Fruit fly (Drosophila melanogaster): Measurements from ENCODE around the gene Cyp313a4.

The Cyp313a4 gene

DNA sequence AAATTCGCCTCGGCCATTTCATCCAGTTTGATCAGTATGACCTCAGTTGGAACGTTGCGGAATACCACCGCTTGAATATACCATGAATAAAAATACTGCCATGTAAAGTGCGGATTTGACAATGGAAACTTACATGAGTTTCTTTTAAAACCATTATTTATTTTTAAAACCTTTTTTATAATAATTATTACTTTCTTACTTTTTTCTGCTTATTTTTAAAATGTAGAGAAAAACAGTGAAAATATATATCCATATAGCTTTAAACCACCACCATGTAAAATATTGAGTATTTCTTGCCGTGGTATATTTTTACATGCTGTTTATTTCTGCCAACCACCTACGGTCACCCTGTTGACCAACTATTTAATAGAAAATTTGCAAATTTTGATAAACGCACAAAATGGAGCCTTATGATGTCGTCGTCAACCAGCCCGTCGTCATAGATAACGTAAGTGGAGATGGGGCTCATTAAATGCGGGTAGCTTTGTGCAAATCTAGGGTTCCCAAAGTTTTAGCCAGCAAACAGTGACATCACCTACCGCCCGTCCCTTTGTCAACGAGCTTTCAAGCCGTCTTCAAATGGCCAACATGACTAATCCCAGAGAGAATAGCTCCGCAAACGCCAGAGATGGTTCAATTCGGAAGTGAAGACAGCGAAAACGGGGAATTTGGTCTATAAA, 10.4 kb upstream of the Cyp313a4 start, which contains the start of gene Arp1:
TSS of gene Arp1 (plus strand) at position 322 of the 680 bp plus-strand sequence.
- TF ChIP-seq CG14655 (GFP tag; optimal IDR thresholded peaks at IDR 0.05): no peak
- TF ChIP-seq Ets98B (GFP tag; IDR thresholded peaks at IDR 0.05): no peak
- no peak for TF ChIP-seq Pif1A (GFP tag; optimal IDR thresholded peaks at IDR 0.05)
- TF ChIP-seq Pif1B (GFP tag; optimal IDR thresholded peaks at IDR 0.05): no peak
- no peak for TF ChIP-seq rn (GFP tag; IDR thresholded peaks at IDR 0.05)
- no peak for TF ChIP-seq D1 (tag; optimal IDR thresholded peaks at IDR 0.05)
- no peak for TF ChIP-seq CG12605 (GFP tag; IDR thresholded peaks at IDR 0.05)
- no peak for TF ChIP-seq CG17806 (tag; optimal IDR thresholded peaks at IDR 0.05)
- no peak for TF ChIP-seq CG34367 (tag; optimal IDR thresholded peaks at IDR 0.05)
- no peak for TF ChIP-seq CG10348 (GFP tag; IDR thresholded peaks at IDR 0.05)
- TF ChIP-seq Snoo (tag; optimal IDR thresholded peaks at IDR 0.05): no peak
- TF ChIP-seq CG9948 (tag; optimal IDR thresholded peaks at IDR 0.05): no peak
- TF ChIP-seq gl (tag; optimal IDR thresholded peaks at IDR 0.05): no peak
- no peak for TF ChIP-seq CG13204 (GFP tag; optimal IDR thresholded peaks at IDR 0.05)
- TF ChIP-seq CG32121 (GFP tag; IDR thresholded peaks at IDR 0.05): no peak
- no peak for TF ChIP-seq CG15710 (tag; optimal IDR thresholded peaks at IDR 0.05)
- TF ChIP-seq CG4496 (GFP tag; IDR thresholded peaks at IDR 0.05): no peak
- no peak for TF ChIP-seq fd96Ca (GFP tag; IDR thresholded peaks at IDR 0.05)
- TF ChIP-seq CG8301 (tag; optimal IDR thresholded peaks at IDR 0.05): no peak
- no peak for TF ChIP-seq EcR (GFP tag; optimal IDR thresholded peaks at IDR 0.05)

DNA sequence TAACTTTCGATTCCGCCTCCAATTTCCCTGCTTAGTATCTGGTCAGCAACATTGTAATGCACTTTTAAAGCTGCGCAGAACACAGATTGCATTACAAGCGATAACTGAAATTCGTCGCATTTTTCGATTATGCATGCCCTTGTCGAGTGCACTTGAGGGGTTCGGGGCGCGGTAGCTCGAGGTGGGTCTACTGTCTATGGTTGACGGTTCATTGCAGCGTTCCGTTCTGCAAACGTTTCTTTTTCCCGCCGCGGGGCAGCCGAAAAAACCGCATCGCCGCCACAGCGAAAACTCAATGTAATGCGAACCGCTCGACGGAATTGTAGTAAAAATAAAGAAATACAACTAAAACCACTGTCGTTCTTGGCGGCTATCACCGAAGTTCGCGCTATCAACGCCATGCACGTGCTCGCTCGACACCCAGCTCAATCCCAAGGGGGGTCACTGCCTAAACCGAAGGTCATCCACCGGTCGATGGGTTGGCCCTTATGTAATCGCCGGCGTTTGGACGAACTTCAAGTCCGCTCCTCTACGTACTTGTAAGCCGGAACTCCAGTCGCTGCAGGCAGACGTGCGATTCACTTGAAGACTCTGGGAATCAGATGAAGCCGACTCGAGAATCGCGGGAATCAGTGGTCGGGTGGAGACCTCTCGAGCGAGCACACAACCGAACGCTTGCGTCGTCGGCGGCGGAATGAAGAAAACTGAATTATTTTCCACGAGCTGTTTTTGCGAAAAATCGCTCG, 7.7 kb upstream of the Cyp313a4 start, which contains the start of gene kar:
TSS of gene kar (minus strand) at position 696 of the 746 bp plus-strand sequence.
- TF ChIP-seq CG32121 (GFP tag; IDR thresholded peaks at IDR 0.05) (no peak), CG8301 (tag; optimal IDR thresholded peaks at IDR 0.05) (no peak), Snoo (tag; optimal IDR thresholded peaks at IDR 0.05) (no peak), CG9948 (tag; optimal IDR thresholded peaks at IDR 0.05) (no peak), gl (tag; optimal IDR thresholded peaks at IDR 0.05) (no peak), Pif1B (GFP tag; optimal IDR thresholded peaks at IDR 0.05) (no peak), Pif1A (GFP tag; optimal IDR thresholded peaks at IDR 0.05) (no peak), CG17806 (tag; optimal IDR thresholded peaks at IDR 0.05) (no peak), CG4496 (GFP tag; IDR thresholded peaks at IDR 0.05) (no peak), CG34367 (tag; optimal IDR thresholded peaks at IDR 0.05) (no peak), CG15710 (tag; optimal IDR thresholded peaks at IDR 0.05) (no peak), EcR (GFP tag; optimal IDR thresholded peaks at IDR 0.05) (no peak), fd96Ca (GFP tag; IDR thresholded peaks at IDR 0.05) (no peak), CG13204 (GFP tag; optimal IDR thresholded peaks at IDR 0.05) (no peak), CG12605 (GFP tag; IDR thresholded peaks at IDR 0.05) (no peak), Ets98B (GFP tag; IDR thresholded peaks at IDR 0.05) (no peak), CG8159 (tag; optimal IDR thresholded peaks at IDR 0.05) (no peak), rn (GFP tag; IDR thresholded peaks at IDR 0.05) (no peak)

DNA sequence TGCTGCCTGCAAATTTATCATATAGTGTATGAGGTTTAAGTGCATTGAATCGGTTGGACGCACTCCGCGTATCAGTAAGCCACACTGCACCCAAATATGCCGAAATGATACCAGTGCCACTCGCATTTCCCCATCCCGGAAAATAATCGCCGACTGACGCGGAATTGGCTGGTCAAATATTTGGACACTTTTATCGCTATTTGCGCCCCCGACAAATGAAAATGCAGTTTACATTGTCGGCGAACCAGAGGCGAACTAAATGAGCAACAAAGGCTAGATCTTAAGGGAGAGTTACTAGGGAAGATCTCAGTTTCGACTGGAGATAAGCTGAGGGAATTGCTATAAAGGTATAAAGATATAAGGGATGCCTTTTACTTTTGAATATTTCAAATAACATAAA, 6.9 kb upstream of the Cyp313a4 start:
- TF ChIP-seq CG12605 (GFP tag; IDR thresholded peaks at IDR 0.05) (no peak), CG8159 (tag; optimal IDR thresholded peaks at IDR 0.05) (no peak), CG13204 (GFP tag; optimal IDR thresholded peaks at IDR 0.05) (no peak), Snoo (tag; optimal IDR thresholded peaks at IDR 0.05) (no peak), Pif1A (GFP tag; optimal IDR thresholded peaks at IDR 0.05) (no peak), fd96Ca (GFP tag; IDR thresholded peaks at IDR 0.05) (no peak), EcR (GFP tag; optimal IDR thresholded peaks at IDR 0.05) (no peak), CG10348 (GFP tag; IDR thresholded peaks at IDR 0.05) (no peak), CG15710 (tag; optimal IDR thresholded peaks at IDR 0.05) (no peak), rn (GFP tag; IDR thresholded peaks at IDR 0.05) (no peak), CG8301 (tag; optimal IDR thresholded peaks at IDR 0.05) (no peak), CG14655 (GFP tag; optimal IDR thresholded peaks at IDR 0.05) (no peak), D1 (tag; optimal IDR thresholded peaks at IDR 0.05) (no peak), gl (tag; optimal IDR thresholded peaks at IDR 0.05) (no peak), CG34367 (tag; optimal IDR thresholded peaks at IDR 0.05) (no peak), CG9948 (tag; optimal IDR thresholded peaks at IDR 0.05) (no peak), Pif1B (GFP tag; optimal IDR thresholded peaks at IDR 0.05) (no peak), CG17806 (tag; optimal IDR thresholded peaks at IDR 0.05) (no peak), Ets98B (GFP tag; IDR thresholded peaks at IDR 0.05) (no peak), CG32121 (GFP tag; IDR thresholded peaks at IDR 0.05) (no peak)

DNA sequence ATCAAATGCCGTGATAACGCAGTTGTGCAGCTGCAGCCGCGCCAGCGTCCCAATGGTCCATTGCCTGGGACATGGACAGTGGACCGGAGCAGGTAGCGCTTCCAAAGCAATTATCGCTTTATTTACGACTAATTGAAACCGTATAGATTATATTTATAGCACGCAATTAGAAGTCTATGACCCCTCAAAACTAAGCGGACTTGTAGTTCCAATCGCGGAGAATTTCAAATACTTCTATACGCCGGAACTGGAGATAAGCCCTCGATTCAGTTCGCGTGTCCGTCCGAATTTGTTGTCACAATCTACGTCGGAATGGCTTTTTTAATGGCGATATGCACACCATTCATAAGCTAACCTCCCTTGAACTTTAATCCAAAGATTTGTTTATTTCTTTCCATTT, 4.1 kb upstream of the Cyp313a4 start:
- TF ChIP-seq Pif1B (GFP tag; optimal IDR thresholded peaks at IDR 0.05): no peak
- TF ChIP-seq CG9948 (tag; optimal IDR thresholded peaks at IDR 0.05): no peak
- no peak for TF ChIP-seq D1 (tag; optimal IDR thresholded peaks at IDR 0.05)
- no peak for TF ChIP-seq gl (tag; optimal IDR thresholded peaks at IDR 0.05)
- no peak for TF ChIP-seq CG8301 (tag; optimal IDR thresholded peaks at IDR 0.05)
- TF ChIP-seq CG8159 (tag; optimal IDR thresholded peaks at IDR 0.05): no peak
- no peak for TF ChIP-seq Snoo (tag; optimal IDR thresholded peaks at IDR 0.05)
- no peak for TF ChIP-seq CG12605 (GFP tag; IDR thresholded peaks at IDR 0.05)
- TF ChIP-seq CG32121 (GFP tag; IDR thresholded peaks at IDR 0.05): no peak
- no peak for TF ChIP-seq CG10348 (GFP tag; IDR thresholded peaks at IDR 0.05)
- no peak for TF ChIP-seq fd96Ca (GFP tag; IDR thresholded peaks at IDR 0.05)
- no peak for TF ChIP-seq CG17806 (tag; optimal IDR thresholded peaks at IDR 0.05)
- TF ChIP-seq CG34367 (tag; optimal IDR thresholded peaks at IDR 0.05): no peak
- no peak for TF ChIP-seq CG4496 (GFP tag; IDR thresholded peaks at IDR 0.05)

DNA sequence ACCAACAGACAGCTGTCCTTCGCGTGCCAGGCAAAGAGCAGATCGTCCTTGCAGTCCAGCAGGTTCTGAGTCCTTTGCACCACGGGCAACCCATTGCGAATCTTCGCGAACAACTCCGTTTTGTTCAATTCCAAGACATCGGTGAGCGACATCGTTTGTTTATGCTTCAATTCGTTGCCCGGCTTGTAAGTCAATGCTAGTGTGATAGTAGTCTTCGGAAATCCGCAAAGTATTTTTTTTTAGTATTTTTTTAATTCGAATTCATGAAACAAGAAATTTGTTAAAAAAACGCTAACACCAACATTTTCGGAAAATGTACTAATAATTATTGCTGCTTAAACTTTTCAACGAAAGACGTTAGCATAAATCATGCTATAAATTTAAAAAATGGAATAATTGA, 2.3 kb downstream of the Cyp313a4 start, which contains the start of gene mbo:
TSS of gene mbo (minus strand) at position 203 of the 400 bp plus-strand sequence.
- TF ChIP-seq gl (tag; optimal IDR thresholded peaks at IDR 0.05): no peak
